Worm (Caenorhabditis elegans) whole organism, L2 larva: ENCODE results near the gene Y62F5A.9.
A peak's percentile ranks its signal among the peaks of the same experiment; 100 is the strongest.

ENCODE experiments used
- C34F6.9 ChIP-seq: fragments of 150-350 bp; optimal IDR thresholded peaks from 2 replicates; lab custom pipeline; 2014; ENCODE audit warnings: missing biosample characterization, missing genetic modification characterization
- F13H6.1 ChIP-seq: sonication (generic microtip); optimal IDR thresholded peaks from 2 replicates; lab custom pipeline; 2016; ENCODE audit warnings: missing genetic modification characterization, missing compliant biosample characterization
- R02D3.7 ChIP-seq: fragments of 150-350 bp; optimal IDR thresholded peaks from 2 replicates; lab custom pipeline; 2014; ENCODE audit warnings: missing biosample characterization, missing genetic modification characterization
- Y55F3AM.14 ChIP-seq: fragments of 200-800 bp; sonication (Bioruptor generic); optimal IDR thresholded peaks from 2 replicates; lab custom pipeline; 2018; ENCODE audit warnings: mild to moderate bottlenecking, missing genetic modification characterization, missing compliant biosample characterization
- ZK546.5 ChIP-seq: sonication (generic microtip); optimal IDR thresholded peaks from 2 replicates; lab custom pipeline; 2017; ENCODE audit warnings: missing biosample characterization, missing genetic modification characterization
- alr-1 ChIP-seq: fragments of 150-350 bp; optimal IDR thresholded peaks from 2 replicates; lab custom pipeline; 2014; ENCODE audit warnings: missing biosample characterization, missing genetic modification characterization
- aly-2 ChIP-seq: fragments of 150-350 bp; optimal IDR thresholded peaks from 2 replicates; lab custom pipeline; 2014; ENCODE audit warnings: missing biosample characterization, missing genetic modification characterization
- ama-1 ChIP-seq: fragments of 150-350 bp; optimal IDR thresholded peaks from 2 replicates; lab custom pipeline; 2018; ENCODE audit warnings: inconsistent platforms
- blmp-1 ChIP-seq: sonication (generic microtip); optimal IDR thresholded peaks from 2 replicates; lab custom pipeline; 2017; ENCODE audit warnings: missing genetic modification characterization, mild to moderate bottlenecking, missing compliant biosample characterization, antibody characterized with exemption, moderate library complexity; ENCODE audit not compliant: insufficient read depth
- ceh-16 ChIP-seq: fragments of 150-350 bp; optimal IDR thresholded peaks from 2 replicates; lab custom pipeline; 2014; ENCODE audit warnings: missing biosample characterization, missing genetic modification characterization
- crh-2 ChIP-seq: sonication (generic microtip); optimal IDR thresholded peaks from 2 replicates; lab custom pipeline; 2017; ENCODE audit warnings: missing biosample characterization, missing genetic modification characterization
- egl-27 ChIP-seq: sonication (generic microtip); optimal IDR thresholded peaks from 3 replicates; lab custom pipeline; 2017; ENCODE audit warnings: missing biosample characterization, missing genetic modification reagents, missing genetic modification characterization
- elt-1 ChIP-seq: fragments of 150-350 bp; optimal IDR thresholded peaks from 2 replicates; lab custom pipeline; 2014; ENCODE audit warnings: missing biosample characterization, missing genetic modification characterization
- elt-3 ChIP-seq: sonication (generic microtip); optimal IDR thresholded peaks from 2 replicates; lab custom pipeline; 2017; ENCODE audit warnings: missing biosample characterization, missing genetic modification characterization
- fos-1 ChIP-seq: fragments of 150-350 bp; optimal IDR thresholded peaks from 2 replicates; lab custom pipeline; 2014; ENCODE audit warnings: missing biosample characterization, missing genetic modification characterization
- gmeb-1 ChIP-seq: fragments of 150-350 bp; optimal IDR thresholded peaks from 2 replicates; lab custom pipeline; 2014; ENCODE audit warnings: missing biosample characterization, missing genetic modification characterization
- lin-11 ChIP-seq: fragments of 150-350 bp; sonication (generic microtip); optimal IDR thresholded peaks from 2 replicates; lab custom pipeline; 2014; ENCODE audit warnings: missing biosample characterization, missing genetic modification characterization, inconsistent platforms, mixed read lengths
- lin-39 ChIP-seq: fragments of 150-350 bp; optimal IDR thresholded peaks from 2 replicates; lab custom pipeline; 2014; ENCODE audit warnings: missing biosample characterization, missing genetic modification reagents, missing genetic modification characterization
- lsy-2 ChIP-seq, 2 experiments: fragments of 150-350 bp in 1 of 2; sonication (generic microtip) in 1 of 2; optimal IDR thresholded peaks; 2 replicates each; lab custom pipeline; 2014 to 2017; ENCODE audit warnings: missing biosample characterization in 2 of 2, missing genetic modification characterization in 2 of 2
- mab-5 ChIP-seq: fragments of 150-350 bp; optimal IDR thresholded peaks from 2 replicates; lab custom pipeline; 2014; ENCODE audit warnings: missing biosample characterization, missing genetic modification characterization
- mbf-1 ChIP-seq: sonication (generic microtip); optimal IDR thresholded peaks from 2 replicates; lab custom pipeline; 2017; ENCODE audit warnings: missing biosample characterization, missing genetic modification characterization
- mdl-1 ChIP-seq, 2 experiments: fragments of 150-350 bp in 1 of 2; sonication (generic microtip) in 1 of 2; optimal IDR thresholded peaks; 2 replicates each; lab custom pipeline; 2017; ENCODE audit warnings: missing biosample characterization in 2 of 2, missing genetic modification characterization in 2 of 2
- nhr-10 ChIP-seq: sonication (generic microtip); optimal IDR thresholded peaks from 2 replicates; lab custom pipeline; 2017; ENCODE audit warnings: missing biosample characterization, missing genetic modification characterization
- nhr-11 ChIP-seq: fragments of 150-350 bp; optimal IDR thresholded peaks from 2 replicates; lab custom pipeline; 2014; ENCODE audit warnings: missing biosample characterization, missing genetic modification characterization
- nhr-129 ChIP-seq: fragments of 150-350 bp; optimal IDR thresholded peaks from 2 replicates; lab custom pipeline; 2014; ENCODE audit warnings: missing biosample characterization, missing genetic modification characterization
- nhr-237 ChIP-seq: fragments of 150-350 bp; optimal IDR thresholded peaks from 2 replicates; lab custom pipeline; 2014; ENCODE audit warnings: missing biosample characterization, missing genetic modification characterization
- nhr-25 ChIP-seq: fragments of 150-350 bp; sonication (generic microtip); optimal IDR thresholded peaks from 3 replicates; lab custom pipeline; 2014; ENCODE audit warnings: missing biosample characterization, missing genetic modification characterization
- nhr-6 ChIP-seq: fragments of 150-350 bp; optimal IDR thresholded peaks from 2 replicates; lab custom pipeline; 2014; ENCODE audit warnings: missing biosample characterization, missing genetic modification characterization
- nhr-77 ChIP-seq: fragments of 150-350 bp; optimal IDR thresholded peaks from 2 replicates; lab custom pipeline; 2014; ENCODE audit warnings: missing biosample characterization, missing genetic modification characterization
- sem-4 ChIP-seq: fragments of 150-350 bp; optimal IDR thresholded peaks from 2 replicates; lab custom pipeline; 2014; ENCODE audit warnings: missing biosample characterization, missing genetic modification reagents, missing genetic modification characterization
- sma-3 ChIP-seq: sonication (generic microtip); optimal IDR thresholded peaks from 2 replicates; lab custom pipeline; 2016; ENCODE audit warnings: missing genetic modification reagents, missing genetic modification characterization, missing compliant biosample characterization
- sma-9 ChIP-seq, 2 experiments: fragments of 150-350 bp in 1 of 2; sonication (generic microtip) in 1 of 2; optimal IDR thresholded peaks; 2 replicates each; lab custom pipeline; 2014 to 2016; ENCODE audit warnings: missing genetic modification characterization in 2 of 2, mild to moderate bottlenecking in 1 of 2, missing biosample characterization in 1 of 2, missing compliant biosample characterization in 1 of 2, missing genetic modification reagents in 1 of 2, moderate library complexity in 1 of 2
- snpc-4 ChIP-seq: fragments of 150-350 bp; optimal IDR thresholded peaks from 2 replicates; lab custom pipeline; 2014; ENCODE audit warnings: missing biosample characterization, missing genetic modification characterization
- unc-39 ChIP-seq: fragments of 150-350 bp; optimal IDR thresholded peaks from 2 replicates; lab custom pipeline; 2014; ENCODE audit warnings: missing biosample characterization, missing genetic modification characterization
- unc-55 ChIP-seq: fragments of 150-350 bp; sonication (generic microtip); optimal IDR thresholded peaks from 3 replicates; lab custom pipeline; 2014; ENCODE audit warnings: missing biosample characterization, missing genetic modification reagents, missing genetic modification characterization
- unc-62 ChIP-seq: fragments of 150-350 bp; optimal IDR thresholded peaks from 2 replicates; lab custom pipeline; 2014; ENCODE audit warnings: missing biosample characterization, missing genetic modification reagents, missing genetic modification characterization
- zag-1 ChIP-seq: fragments of 150-350 bp; optimal IDR thresholded peaks from 2 replicates; lab custom pipeline; 2014; ENCODE audit warnings: missing biosample characterization, missing genetic modification characterization
- ztf-1 ChIP-seq: fragments of 200-800 bp; sonication (Bioruptor generic); conservative IDR thresholded peaks from 2 replicates; pipeline ENCODE4 v1.3.6; 2022; ENCODE audit warnings: missing genetic modification characterization, missing compliant biosample characterization

Gene Y62F5A.9

ce11 chrII:11501956-11502355, 36.7 kb downstream of the Y62F5A.9 start (continued):
- no peak for TF ChIP-seq snpc-4 (tag; lab: Kevin White, UChicago)
- peak; percentile 36 for TF ChIP-seq fos-1
- no peak for TF ChIP-seq sma-3 (GFP tag; lab: Kevin White, UChicago)
- TF ChIP-seq crh-2, result peak; percentile 5
- no peak for TF ChIP-seq nhr-129 (tag; lab: Kevin White, UChicago)
- no peak for TF ChIP-seq unc-39 (tag; lab: Kevin White, UChicago)
- TF ChIP-seq nhr-237 (tag; lab: Kevin White, UChicago), result no peak
- TF ChIP-seq ceh-16 (tag; lab: Kevin White, UChicago), result no peak
- TF ChIP-seq alr-1 (tag; lab: Kevin White, UChicago), result no peak
- no peak for TF ChIP-seq mbf-1 (tag; lab: Kevin White, UChicago)
- TF ChIP-seq ztf-1 (GFP tag; lab: Robert Waterston, UW), result no peak
- TF ChIP-seq lin-11, result no peak

- TF ChIP-seq nhr-77 (tag; lab: Kevin White, UChicago) (no peak), fos-1 (peak; percentile 53)
Observed at ce11 chrII:11500198-11500597, 38.4 kb downstream of the Y62F5A.9 start, which contains the start of gene B0334.20. Gene B0334.20 (minus strand): TSS chrII:11500459.

ce11 chrII:11497365-11497764, 41.3 kb downstream of the Y62F5A.9 start, which contains the start of gene B0334.5:
Gene B0334.5 (plus strand): TSS chrII:11497665.
- TF ChIP-seq fos-1, result no peak
- TF ChIP-seq unc-55 (GFP tag; lab: Kevin White, UChicago), result no peak
- TF ChIP-seq F13H6.1 (tag; lab: Kevin White, UChicago), result no peak
- TF ChIP-seq elt-1, result no peak
- no peak for TF ChIP-seq alr-1 (tag; lab: Kevin White, UChicago)
- TF ChIP-seq ZK546.5 (tag; lab: Kevin White, UChicago), result no peak

- TF ChIP-seq snpc-4 (tag; lab: Kevin White, UChicago) (no peak), mbf-1 (tag; lab: Kevin White, UChicago) (no peak), gmeb-1 (tag; lab: Kevin White, UChicago) (no peak), ceh-16 (tag; lab: Kevin White, UChicago) (no peak), crh-2 (no peak), Y55F3AM.14 (GFP tag; lab: Kevin White, UChicago) (no peak), blmp-1 (tag; lab: Kevin White, UChicago) (no peak), lsy-2 (tag; optimal IDR thresholded peaks at IDR 0.05; lab: Kevin White, UChicago) (peak in 1 of 2 experiments; percentile 34), nhr-6 (tag; lab: Kevin White, UChicago) (no peak), lin-11 (no peak), F13H6.1 (tag; lab: Kevin White, UChicago) (peak; percentile 43), mab-5 (tag; lab: Kevin White, UChicago) (peak; percentile 9), R02D3.7 (tag; lab: Kevin White, UChicago) (no peak), unc-62 (GFP tag; lab: Kevin White, UChicago) (no peak), nhr-237 (tag; lab: Kevin White, UChicago) (no peak), nhr-129 (tag; lab: Kevin White, UChicago) (no peak), alr-1 (tag; lab: Kevin White, UChicago) (no peak), nhr-77 (tag; lab: Kevin White, UChicago) (no peak), sma-9 (GFP tag; optimal IDR thresholded peaks at IDR 0.05; lab: Kevin White, UChicago) (peak; percentile 17), sma-9 (tag; optimal IDR thresholded peaks at IDR 0.05; lab: Kevin White, UChicago) (no peak)
Observed at ce11 chrII:11496767-11497166, 41.9 kb downstream of the Y62F5A.9 start, which contains the start of gene emc-5. Gene emc-5 (plus strand): TSS chrII:11496780.

- TF ChIP-seq snpc-4 (tag; lab: Kevin White, UChicago), result no peak
- TF ChIP-seq nhr-6 (tag; lab: Kevin White, UChicago), result no peak
- no peak for TF ChIP-seq nhr-25 (tag; lab: Kevin White, UChicago)
- no peak for TF ChIP-seq C34F6.9 (tag; lab: Kevin White, UChicago)
- TF ChIP-seq lin-39, result no peak
- TF ChIP-seq alr-1 (tag; lab: Kevin White, UChicago), result no peak
- no peak for TF ChIP-seq nhr-11 (tag; lab: Kevin White, UChicago)
Observed at ce11 chrII:11495806-11496205, 42.8 kb downstream of the Y62F5A.9 start.

ce11 chrII:11495307-11495706, 43.3 kb downstream of the Y62F5A.9 start, which contains the start of the genes ooc-3 and B0334.4:
Gene ooc-3 (minus strand): TSS chrII:11495321.
Gene B0334.4 (plus strand): TSS chrII:11495692.
- TF ChIP-seq Y55F3AM.14 (GFP tag; lab: Kevin White, UChicago) (no peak), unc-62 (GFP tag; lab: Kevin White, UChicago) (no peak), zag-1 (no peak), nhr-10 (tag; lab: Kevin White, UChicago) (no peak), nhr-6 (tag; lab: Kevin White, UChicago) (no peak), blmp-1 (tag; lab: Kevin White, UChicago) (no peak), nhr-11 (tag; lab: Kevin White, UChicago) (no peak), aly-2 (tag; lab: Kevin White, UChicago) (no peak), sem-4 (tag; lab: Kevin White, UChicago) (no peak), sma-3 (GFP tag; lab: Kevin White, UChicago) (no peak), crh-2 (no peak), mdl-1 (tag; optimal IDR thresholded peaks at IDR 0.05; lab: Kevin White, UChicago) (no peak), sma-9 (GFP tag; optimal IDR thresholded peaks at IDR 0.05; lab: Kevin White, UChicago) (no peak), sma-9 (tag; optimal IDR thresholded peaks at IDR 0.05; lab: Kevin White, UChicago) (no peak), nhr-77 (tag; lab: Kevin White, UChicago) (no peak), egl-27 (tag; lab: Kevin White, UChicago) (no peak), C34F6.9 (tag; lab: Kevin White, UChicago) (peak; percentile 66), nhr-129 (tag; lab: Kevin White, UChicago) (peak; percentile 42), ama-1 (lab: Kevin White, UChicago) (peak; percentile 9), nhr-25 (tag; lab: Kevin White, UChicago) (no peak), unc-55 (GFP tag; lab: Kevin White, UChicago) (no peak), elt-3 (no peak), nhr-237 (tag; lab: Kevin White, UChicago) (no peak), fos-1 (no peak), ztf-1 (GFP tag; lab: Robert Waterston, UW) (no peak)
